Fruit fly (Drosophila melanogaster): ENCODE results near the gene CG15286.

dm6 chr2L:14356279-14356678 is 18.2 kb downstream of the CG15286 start:
- TF ChIP-seq ey (GFP tag; optimal IDR thresholded peaks at IDR 0.05) (no peak), OdsH (GFP tag; optimal IDR thresholded peaks at IDR 0.05) (no peak), fru (GFP tag; optimal IDR thresholded peaks at IDR 0.05) (no peak), Myc (optimal IDR thresholded peaks at IDR 0.05) (no peak), pan (optimal IDR thresholded peaks at IDR 0.05) (no peak), Hnf4 (GFP tag; optimal IDR thresholded peaks at IDR 0.05) (peak; percentile 13), psq (GFP tag; optimal IDR thresholded peaks at IDR 0.05) (no peak), Abd-B (GFP tag; optimal IDR thresholded peaks at IDR 0.05) (no peak), N (GFP tag; optimal IDR thresholded peaks at IDR 0.05) (no peak), HLH106 (tag; optimal IDR thresholded peaks at IDR 0.05) (no peak), CG32264 (GFP tag; optimal IDR thresholded peaks at IDR 0.05) (no peak), usp (GFP tag; optimal IDR thresholded peaks at IDR 0.05) (no peak), Dif (GFP tag; optimal IDR thresholded peaks at IDR 0.05; ENCODE audit: partially characterized antibody) (no peak)

All from whole organism, wandering third instar larva.